Worm (Caenorhabditis elegans) whole organism, young adult: ENCODE results near the gene F12A10.8.
A peak's percentile ranks its signal among the peaks of the same experiment; 100 is the strongest.

ENCODE experiments used
- B0019.2 ChIP-seq: fragments of 200-800 bp; sonication (Bioruptor generic); conservative IDR thresholded peaks from 2 replicates; pipeline ENCODE4 v1.3.6; 2022; ENCODE audit warnings: missing genetic modification reagents, missing genetic modification characterization, missing compliant biosample characterization
- C06A6.2 ChIP-seq: fragments of 200-800 bp; sonication (Bioruptor generic); conservative IDR thresholded peaks from 2 replicates; pipeline ENCODE4 v1.3.6; 2022; ENCODE audit warnings: missing genetic modification characterization, missing compliant biosample characterization
- F23B12.7 ChIP-seq: sonication (generic microtip); optimal IDR thresholded peaks from 2 replicates; lab custom pipeline; 2017; ENCODE audit warnings: missing genetic modification characterization, mild to moderate bottlenecking, missing compliant biosample characterization, antibody characterized with exemption, moderate library complexity; ENCODE audit not compliant: insufficient read depth
- F39B2.1 ChIP-seq: fragments of 200-800 bp; sonication (Bioruptor generic); IDR thresholded peaks from 2 replicates; pipeline ENCODE4 v1.3.6; 2022; ENCODE audit warnings: missing genetic modification reagents, missing genetic modification characterization, missing compliant biosample characterization
- F52B5.7 ChIP-seq: sonication (generic microtip); optimal IDR thresholded peaks from 2 replicates; lab custom pipeline; 2016; ENCODE audit warnings: mild to moderate bottlenecking, missing genetic modification characterization, missing compliant biosample characterization
- F55B11.4 ChIP-seq: sonication (generic microtip); optimal IDR thresholded peaks from 2 replicates; lab custom pipeline; 2016; ENCODE audit warnings: missing compliant biosample characterization, missing genetic modification characterization, borderline replicate concordance; ENCODE audit not compliant: insufficient read depth
- T26A5.8 ChIP-seq: sonication (generic microtip); optimal IDR thresholded peaks from 2 replicates; lab custom pipeline; 2016; ENCODE audit warnings: missing genetic modification characterization, missing compliant biosample characterization
- Y53F4B.3 ChIP-seq: fragments of 200-800 bp; sonication (Bioruptor generic); IDR thresholded peaks from 2 replicates; pipeline ENCODE4 v1.3.6; 2022; ENCODE audit warnings: missing genetic modification reagents, missing genetic modification characterization, missing compliant biosample characterization
- Y53G8AR.9 ChIP-seq: fragments of 200-800 bp; sonication (Bioruptor generic); conservative IDR thresholded peaks from 2 replicates; pipeline ENCODE4 v1.3.6; 2022; ENCODE audit warnings: missing genetic modification reagents, missing genetic modification characterization, missing compliant biosample characterization
- Y79H2A.3 ChIP-seq: fragments of 200-800 bp; sonication (Bioruptor generic); conservative IDR thresholded peaks from 2 replicates; pipeline ENCODE4 v1.3.6; 2022; ENCODE audit warnings: missing genetic modification reagents, missing genetic modification characterization, missing compliant biosample characterization
- ama-1 ChIP-seq, 3 experiments: fragments of 150-350 bp in 1 of 3; sonication (generic microtip) in 2 of 3; optimal IDR thresholded peaks; 2 replicates each; lab custom pipeline; 2014 to 2018; ENCODE audit warnings: missing biosample characterization in 2 of 3, missing genetic modification characterization in 2 of 3, missing genetic modification reagents in 2 of 3
- aptf-3 ChIP-seq: fragments of 200-800 bp; sonication (Bioruptor generic); IDR thresholded peaks from 2 replicates; pipeline ENCODE4 v1.3.6; 2022; ENCODE audit warnings: missing genetic modification characterization, missing compliant biosample characterization
- atf-7 ChIP-seq: sonication (generic microtip); optimal IDR thresholded peaks from 2 replicates; lab custom pipeline; 2017; ENCODE audit warnings: mild to moderate bottlenecking, missing genetic modification characterization, missing compliant biosample characterization
- bed-1 ChIP-seq: fragments of 200-800 bp; sonication (Bioruptor generic); IDR thresholded peaks from 2 replicates; pipeline ENCODE4 v1.3.6; 2022; ENCODE audit warnings: missing genetic modification reagents, missing genetic modification characterization, missing compliant biosample characterization
- bed-2 ChIP-seq: fragments of 200-800 bp; sonication (Bioruptor generic); IDR thresholded peaks from 2 replicates; pipeline ENCODE4 v1.3.6; 2022; ENCODE audit warnings: missing genetic modification reagents, missing genetic modification characterization, missing compliant biosample characterization
- ccch-3 ChIP-seq: fragments of 200-800 bp; sonication (Bioruptor generic); optimal IDR thresholded peaks from 2 replicates; lab custom pipeline; 2018; ENCODE audit warnings: mild to moderate bottlenecking, missing genetic modification characterization, missing compliant biosample characterization
- die-1 ChIP-seq: sonication (generic microtip); optimal IDR thresholded peaks from 2 replicates; lab custom pipeline; 2016; ENCODE audit warnings: missing genotype, mild to moderate bottlenecking, missing genetic modification characterization, missing compliant biosample characterization
- dpl-1 ChIP-seq: fragments of 150-350 bp; optimal IDR thresholded peaks from 2 replicates; lab custom pipeline; 2014; ENCODE audit warnings: missing biosample characterization, missing genetic modification reagents, missing genetic modification characterization
- efl-1 ChIP-seq: fragments of 150-350 bp; optimal IDR thresholded peaks from 2 replicates; lab custom pipeline; 2014; ENCODE audit warnings: missing biosample characterization, missing genetic modification reagents, missing genetic modification characterization
- ekl-4 ChIP-seq: fragments of 200-800 bp; sonication (Bioruptor generic); IDR thresholded peaks from 2 replicates; pipeline ENCODE4 v1.3.6; 2022; ENCODE audit warnings: missing genetic modification reagents, missing genetic modification characterization, missing compliant biosample characterization
- him-1 ChIP-seq: sonication (generic microtip); optimal IDR thresholded peaks from 2 replicates; lab custom pipeline; 2016; ENCODE audit warnings: missing genotype, missing genetic modification reagents, missing genetic modification characterization, missing compliant biosample characterization
- hrde-1 ChIP-seq: sonication (generic microtip); optimal IDR thresholded peaks from 2 replicates; lab custom pipeline; 2016; ENCODE audit warnings: missing genetic modification characterization, mild to moderate bottlenecking, missing compliant biosample characterization, moderate library complexity, missing genotype, missing genetic modification reagents, borderline replicate concordance
- hsf-1 ChIP-seq: fragments of 200-800 bp; sonication (Bioruptor generic); IDR thresholded peaks from 2 replicates; pipeline ENCODE4 v1.3.6; 2022; ENCODE audit warnings: missing genetic modification reagents, missing genetic modification characterization, missing compliant biosample characterization
- lin-26 ChIP-seq: fragments of 200-800 bp; sonication (Bioruptor generic); IDR thresholded peaks from 2 replicates; pipeline ENCODE4 v1.3.6; 2022; ENCODE audit warnings: missing genetic modification reagents, missing genetic modification characterization, missing compliant biosample characterization
- lir-1 ChIP-seq: fragments of 200-800 bp; sonication (Bioruptor generic); conservative IDR thresholded peaks from 2 replicates; pipeline ENCODE4 v1.3.6; 2022; ENCODE audit warnings: missing genetic modification reagents, missing genetic modification characterization, missing compliant biosample characterization
- madf-10 ChIP-seq: sonication (generic microtip); optimal IDR thresholded peaks from 2 replicates; lab custom pipeline; 2016; ENCODE audit warnings: mild to moderate bottlenecking, missing genetic modification characterization, missing compliant biosample characterization
- madf-6 ChIP-seq: fragments of 200-800 bp; sonication (Bioruptor generic); IDR thresholded peaks from 2 replicates; pipeline ENCODE4 v1.3.6; 2022; ENCODE audit warnings: missing genetic modification reagents, missing genetic modification characterization, missing compliant biosample characterization
- mcd-1 ChIP-seq: fragments of 200-800 bp; sonication (Bioruptor generic); IDR thresholded peaks from 2 replicates; pipeline ENCODE4 v1.3.6; 2022; ENCODE audit warnings: missing genetic modification reagents, missing genetic modification characterization, missing compliant biosample characterization
- mxl-1 ChIP-seq: sonication (generic microtip); optimal IDR thresholded peaks from 2 replicates; lab custom pipeline; 2016; ENCODE audit warnings: missing genetic modification characterization, missing compliant biosample characterization
- nfya-1 ChIP-seq: sonication (generic microtip); optimal IDR thresholded peaks from 2 replicates; lab custom pipeline; 2017; ENCODE audit warnings: antibody characterized with exemption, missing compliant biosample characterization, missing genetic modification characterization, borderline replicate concordance; ENCODE audit not compliant: insufficient read depth
- nhr-90 ChIP-seq: sonication (generic microtip); optimal IDR thresholded peaks from 2 replicates; lab custom pipeline; 2016; ENCODE audit warnings: missing genotype, mild to moderate bottlenecking, missing genetic modification characterization, missing compliant biosample characterization
- pbrm-1 ChIP-seq: fragments of 200-800 bp; sonication (Bioruptor generic); IDR thresholded peaks from 2 replicates; pipeline ENCODE4 v1.3.6; 2022; ENCODE audit warnings: missing genetic modification reagents, missing genetic modification characterization, missing compliant biosample characterization
- pha-4 ChIP-seq: fragments of 150-350 bp; sonication (generic microtip); optimal IDR thresholded peaks from 2 replicates; lab custom pipeline; 2014; ENCODE audit warnings: missing biosample characterization, missing genetic modification reagents, missing genetic modification characterization
- somi-1 ChIP-seq: fragments of 200-800 bp; sonication (Bioruptor generic); optimal IDR thresholded peaks from 2 replicates; lab custom pipeline; 2018; ENCODE audit warnings: mild to moderate bottlenecking, missing genetic modification characterization, missing compliant biosample characterization
- sptf-2 ChIP-seq: fragments of 200-800 bp; sonication (Bioruptor generic); optimal IDR thresholded peaks from 2 replicates; lab custom pipeline; 2018; ENCODE audit warnings: mild to moderate bottlenecking, missing genetic modification characterization, missing compliant biosample characterization
- tbx-9 ChIP-seq: sonication (generic microtip); optimal IDR thresholded peaks from 2 replicates; lab custom pipeline; 2016; ENCODE audit warnings: borderline replicate concordance, missing genetic modification characterization, inconsistent platforms, missing compliant biosample characterization
- unc-62 ChIP-seq: fragments of 150-350 bp; optimal IDR thresholded peaks from 2 replicates; lab custom pipeline; 2014; ENCODE audit warnings: missing biosample characterization, missing genetic modification reagents, missing genetic modification characterization
- xnd-1 ChIP-seq: sonication (generic microtip); optimal IDR thresholded peaks from 2 replicates; lab custom pipeline; 2016; ENCODE audit warnings: missing genotype, missing genetic modification reagents, missing genetic modification characterization, missing compliant biosample characterization
- zfh-2 ChIP-seq: fragments of 200-800 bp; sonication (Bioruptor generic); conservative IDR thresholded peaks from 2 replicates; pipeline ENCODE4 v1.3.6; 2022; ENCODE audit warnings: missing genetic modification reagents, missing genetic modification characterization, missing compliant biosample characterization
- zim-3 ChIP-seq: sonication (generic microtip); optimal IDR thresholded peaks from 2 replicates; lab custom pipeline; 2017; ENCODE audit warnings: mild to moderate bottlenecking, missing genetic modification characterization, moderate library complexity, missing compliant biosample characterization
- ztf-25 ChIP-seq: fragments of 200-800 bp; sonication (Bioruptor generic); IDR thresholded peaks from 2 replicates; pipeline ENCODE4 v1.3.6; 2022; ENCODE audit warnings: missing genetic modification reagents, missing genetic modification characterization, missing compliant biosample characterization
- ztf-28 ChIP-seq: fragments of 200-800 bp; sonication (Bioruptor generic); IDR thresholded peaks from 2 replicates; pipeline ENCODE4 v1.3.6; 2022; ENCODE audit warnings: missing genetic modification reagents, missing genetic modification characterization, missing compliant biosample characterization
- ztf-3 ChIP-seq: fragments of 200-800 bp; sonication (Bioruptor generic); optimal IDR thresholded peaks from 2 replicates; lab custom pipeline; 2018; ENCODE audit warnings: mild to moderate bottlenecking, missing genetic modification characterization, missing compliant biosample characterization

F12A10.8 gene

ce11 chrII:5531855-5532328 lies 31.0 kb upstream of the F12A10.8 start, which contains the start of gene C17C3.9:
Gene C17C3.9 (minus strand): TSS chrII:5532278.
- TF ChIP-seq T26A5.8 (tag; lab: Kevin White, UChicago): no peak
- TF ChIP-seq ztf-28 (GFP tag; lab: Robert Waterston, UW): no peak
- TF ChIP-seq ccch-3 (GFP tag; lab: Kevin White, UChicago): no peak
- no peak for TF ChIP-seq madf-10 (tag; lab: Kevin White, UChicago)
- TF ChIP-seq zim-3 (tag; lab: Kevin White, UChicago): no peak
- no peak for TF ChIP-seq ekl-4
- no peak for TF ChIP-seq Y53G8AR.9
- no peak for TF ChIP-seq dpl-1
- no peak for TF ChIP-seq nhr-90 (tag; lab: Kevin White, UChicago)
- TF ChIP-seq tbx-9 (tag; lab: Kevin White, UChicago): no peak
- TF ChIP-seq atf-7 (tag; lab: Kevin White, UChicago): no peak
- TF ChIP-seq C06A6.2: no peak

DNA sequence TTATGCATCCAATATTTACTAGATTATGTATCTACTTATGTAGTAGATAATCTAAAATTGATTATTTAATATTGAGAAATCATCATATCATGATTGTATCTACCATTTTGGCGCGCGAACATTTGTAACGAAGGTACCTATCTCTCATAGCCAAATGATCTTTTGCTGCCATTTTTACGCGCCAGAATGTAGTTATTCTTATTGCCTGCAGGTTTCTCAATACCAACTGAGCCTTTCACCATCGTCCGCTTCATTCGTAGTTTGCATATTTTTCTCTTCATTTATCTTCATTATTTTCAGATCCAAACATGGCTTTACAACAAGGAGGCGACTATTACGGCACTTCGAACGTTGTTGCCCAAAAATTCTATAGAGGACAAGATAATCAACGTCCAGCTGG lies 27.0 kb upstream of the F12A10.8 start, which contains the start of gene ZK177.1:
Gene ZK177.1 (plus strand): TSS at position 301 of the 400 bp plus-strand sequence.
- TF ChIP-seq efl-1 (GFP tag; lab: Kevin White, UChicago): peak; percentile 13
- no peak for TF ChIP-seq mcd-1 (GFP tag; lab: Robert Waterston, UW)
- TF ChIP-seq, all 124 proteins: peak for 1

- TF ChIP-seq F39B2.1 (GFP tag; lab: Robert Waterston, UW) (no peak), Y53F4B.3 (GFP tag; lab: Robert Waterston, UW) (no peak), bed-1 (GFP tag; lab: Robert Waterston, UW) (no peak), F23B12.7 (tag; lab: Kevin White, UChicago) (no peak), ztf-3 (GFP tag; lab: Kevin White, UChicago) (no peak), hrde-1 (tag; lab: Kevin White, UChicago) (no peak), lin-26 (GFP tag; lab: Robert Waterston, UW) (no peak), efl-1 (GFP tag; lab: Kevin White, UChicago) (no peak), bed-2 (GFP tag; lab: Robert Waterston, UW) (no peak), lir-1 (GFP tag; lab: Robert Waterston, UW) (no peak), zfh-2 (no peak), B0019.2 (GFP tag; lab: Robert Waterston, UW) (no peak), somi-1 (no peak), xnd-1 (tag; lab: Kevin White, UChicago) (no peak), him-1 (tag; lab: Kevin White, UChicago) (no peak), Y79H2A.3 (GFP tag; lab: Robert Waterston, UW) (no peak), madf-6 (no peak)
Measured at ce11 chrII:5525297-5525696, 24.4 kb upstream of the F12A10.8 start, which contains the start of gene tbx-35. Gene tbx-35 (minus strand): TSS chrII:5525397.

DNA sequence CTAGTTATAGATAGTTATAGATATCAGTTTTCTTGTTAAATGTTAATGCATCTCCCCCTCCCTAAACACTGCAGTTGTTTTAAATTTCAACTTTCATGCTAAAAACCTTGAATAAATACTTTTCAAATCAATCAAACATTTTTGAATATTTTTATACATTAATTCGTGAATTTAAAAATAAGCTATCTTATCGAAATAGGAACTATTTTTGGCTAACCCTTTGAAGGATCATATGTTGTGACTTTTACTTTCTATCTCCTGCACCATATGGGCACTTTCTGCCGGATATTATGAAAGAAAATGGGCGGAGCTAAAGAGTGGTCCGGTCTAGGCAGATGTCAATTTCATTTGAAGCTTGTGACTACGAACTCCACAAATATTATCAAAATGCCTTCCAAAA lies 21.8 kb upstream of the F12A10.8 start, which contains the start of gene ZK177.11:
Gene ZK177.11 (plus strand): TSS at position 301 of the 400 bp plus-strand sequence.
- TF ChIP-seq aptf-3 (GFP tag; lab: Robert Waterston, UW): no peak
- TF ChIP-seq nfya-1 (tag; lab: Kevin White, UChicago): no peak
- no peak for TF ChIP-seq pha-4 (tag; lab: Kevin White, UChicago)
- TF ChIP-seq F52B5.7 (tag; lab: Kevin White, UChicago): no peak
- TF ChIP-seq unc-62 (GFP tag; lab: Kevin White, UChicago): no peak
- no peak for TF ChIP-seq die-1 (tag; lab: Kevin White, UChicago)
- no peak for TF ChIP-seq mxl-1 (tag; lab: Kevin White, UChicago)
- no peak for TF ChIP-seq F55B11.4 (tag; lab: Kevin White, UChicago)
- TF ChIP-seq bed-1 (GFP tag; lab: Robert Waterston, UW): no peak
- no peak for TF ChIP-seq madf-10 (tag; lab: Kevin White, UChicago)
- no peak for TF ChIP-seq ama-1 (optimal IDR thresholded peaks at IDR 0.05; lab: Kevin White, UChicago)
- no peak for TF ChIP-seq ama-1 (GFP tag; optimal IDR thresholded peaks at IDR 0.05; lab: Kevin White, UChicago)
- no peak for TF ChIP-seq hsf-1
- no peak for TF ChIP-seq zfh-2
- no peak for TF ChIP-seq ztf-25
- TF ChIP-seq sptf-2: no peak
- no peak for TF ChIP-seq pbrm-1 (GFP tag; lab: Robert Waterston, UW)
